Worm (Caenorhabditis elegans) whole organism, L4 larva: ENCODE measurements around the gene sri-31.

Experiments used
- F44E2.7 ChIP-seq: fragments of 200-800 bp; sonication (Bioruptor generic); IDR thresholded peaks from 2 replicates; pipeline ENCODE4 v2.1.2; 2022; ENCODE audit warnings: missing genetic modification characterization, missing compliant biosample characterization
- Y48G9A.11 ChIP-seq: fragments of 200-800 bp; sonication (Bioruptor generic); IDR thresholded peaks from 2 replicates; pipeline ENCODE4 v1.3.6; 2022; ENCODE audit warnings: missing genetic modification reagents, missing genetic modification characterization, missing compliant biosample characterization
- Y75B8A.6 ChIP-seq: fragments of 200-800 bp; sonication (Bioruptor generic); IDR thresholded peaks from 2 replicates; pipeline ENCODE4 v1.3.6; 2022; ENCODE audit warnings: missing genetic modification reagents, missing genetic modification characterization, missing compliant biosample characterization
- aha-1 ChIP-seq: fragments of 150-350 bp; peaks from one replicate; lab custom pipeline; 2014; ENCODE audit warnings: missing biosample characterization, missing genetic modification characterization
- ama-1 ChIP-seq: fragments of 150-350 bp; optimal IDR thresholded peaks from 2 replicates; lab custom pipeline; 2014; ENCODE audit warnings: inconsistent platforms, mixed read lengths
- ceh-44 ChIP-seq: fragments of 200-800 bp; sonication (Bioruptor generic); IDR thresholded peaks from 2 replicates; pipeline ENCODE4 v1.3.6; 2022; ENCODE audit warnings: missing genetic modification reagents, missing genetic modification characterization, missing compliant biosample characterization
- ceh-62 ChIP-seq: sonication (generic microtip); optimal IDR thresholded peaks from 2 replicates; lab custom pipeline; 2017; ENCODE audit warnings: missing biosample characterization, missing genetic modification characterization
- ceh-82 ChIP-seq: sonication (generic microtip); optimal IDR thresholded peaks from 2 replicates; lab custom pipeline; 2017; ENCODE audit warnings: missing biosample characterization, missing genetic modification characterization
- ces-1 ChIP-seq: fragments of 150-350 bp; sonication (generic microtip); optimal IDR thresholded peaks from 4 replicates; lab custom pipeline; 2014; ENCODE audit warnings: missing biosample characterization, missing genetic modification reagents, missing genetic modification characterization
- ctbp-1 ChIP-seq: fragments of 200-800 bp; sonication (Bioruptor generic); IDR thresholded peaks from 2 replicates; pipeline ENCODE4 v1.3.6; 2022; ENCODE audit warnings: missing genetic modification reagents, missing genetic modification characterization, missing compliant biosample characterization
- daf-8 ChIP-seq: fragments of 200-800 bp; sonication (Bioruptor generic); IDR thresholded peaks from 2 replicates; pipeline ENCODE4 v1.3.6; 2022; ENCODE audit warnings: missing genetic modification characterization, missing compliant biosample characterization
- dmd-6 ChIP-seq: fragments of 200-800 bp; sonication (Bioruptor generic); IDR thresholded peaks from 2 replicates; pipeline ENCODE4 v1.3.6; 2022; ENCODE audit warnings: missing genetic modification reagents, missing genetic modification characterization, missing compliant biosample characterization
- duxl-1 ChIP-seq: sonication (generic microtip); optimal IDR thresholded peaks from 2 replicates; lab custom pipeline; 2016; ENCODE audit warnings: mild to moderate bottlenecking, missing genetic modification characterization, moderate library complexity, missing compliant biosample characterization; ENCODE audit not compliant: poor library complexity
- dve-1 ChIP-seq: sonication (generic microtip); optimal IDR thresholded peaks from 2 replicates; lab custom pipeline; 2017; ENCODE audit warnings: antibody characterized with exemption, mild to moderate bottlenecking, missing genetic modification characterization, missing compliant biosample characterization; ENCODE audit not compliant: insufficient read depth
- egl-43 ChIP-seq: fragments of 200-800 bp; sonication (Bioruptor generic); IDR thresholded peaks from 2 replicates; pipeline ENCODE4 v1.3.6; 2022; ENCODE audit warnings: missing genetic modification reagents, missing genetic modification characterization, missing compliant biosample characterization
- hif-1 ChIP-seq, 2 experiments: sonication (generic microtip); optimal IDR thresholded peaks; 2 replicates each; lab custom pipeline; 2016 to 2017; ENCODE audit warnings: missing compliant biosample characterization in 2 of 2, missing genetic modification characterization in 2 of 2, missing genetic modification reagents in 2 of 2, missing genotype in 2 of 2, mild to moderate bottlenecking in 1 of 2
- mxl-2 ChIP-seq: fragments of 200-800 bp; sonication (Bioruptor generic); conservative IDR thresholded peaks from 2 replicates; pipeline ENCODE4 v1.3.6; 2022; ENCODE audit warnings: missing genetic modification reagents, missing genetic modification characterization, missing compliant biosample characterization
- nhr-77 ChIP-seq: fragments of 150-350 bp; optimal IDR thresholded peaks from 2 replicates; lab custom pipeline; 2014; ENCODE audit warnings: missing biosample characterization, missing genetic modification characterization
- pqm-1 ChIP-seq: sonication (generic microtip); optimal IDR thresholded peaks from 2 replicates; lab custom pipeline; 2017; ENCODE audit warnings: missing biosample characterization, missing genetic modification characterization
- rbr-2 ChIP-seq: sonication (generic microtip); optimal IDR thresholded peaks from 2 replicates; lab custom pipeline; 2016; ENCODE audit warnings: missing genotype, missing genetic modification characterization, missing compliant biosample characterization
- set-16 ChIP-seq: fragments of 200-800 bp; sonication (Bioruptor generic); IDR thresholded peaks from 2 replicates; pipeline ENCODE4 v1.3.6; 2022; ENCODE audit warnings: missing genetic modification reagents, missing genetic modification characterization, missing compliant biosample characterization
- skn-1 ChIP-seq: fragments of 150-350 bp; optimal IDR thresholded peaks from 2 replicates; lab custom pipeline; 2014; ENCODE audit warnings: missing biosample characterization, missing genetic modification characterization
- snpc-1.2 ChIP-seq: fragments of 200-800 bp; sonication (Bioruptor generic); IDR thresholded peaks from 2 replicates; pipeline ENCODE4 v1.3.6; 2022; ENCODE audit warnings: missing genetic modification reagents, missing genetic modification characterization, missing compliant biosample characterization
- spr-1 ChIP-seq: sonication (generic microtip); optimal IDR thresholded peaks from 2 replicates; lab custom pipeline; 2016; ENCODE audit warnings: mild to moderate bottlenecking, missing genetic modification characterization, missing compliant biosample characterization
- tag-97 ChIP-seq: fragments of 200-800 bp; sonication (Bioruptor generic); IDR thresholded peaks from 2 replicates; pipeline ENCODE4 v1.3.6; 2022; ENCODE audit warnings: missing genetic modification characterization, missing compliant biosample characterization
- unc-39 ChIP-seq: sonication (generic microtip); optimal IDR thresholded peaks from 2 replicates; lab custom pipeline; 2017; ENCODE audit warnings: missing biosample characterization, missing genetic modification characterization
- unc-62 ChIP-seq, 3 experiments: fragments of 150-350 bp in 1 of 3; sonication (generic microtip); optimal IDR thresholded peaks in 2 of 3; peaks in 1 of 3; 1 replicate in 1 of 3; 2 replicates in 2 of 3; lab custom pipeline; 2014 to 2017; ENCODE audit warnings: missing biosample characterization in 3 of 3, missing genetic modification characterization in 3 of 3, missing genetic modification reagents in 3 of 3, missing genotype in 1 of 3
- vab-7 ChIP-seq: fragments of 200-800 bp; sonication (Bioruptor generic); IDR thresholded peaks from 2 replicates; pipeline ENCODE4 v1.3.6; 2022; ENCODE audit warnings: missing genetic modification reagents, missing genetic modification characterization, missing compliant biosample characterization
- zfp-2 ChIP-seq: sonication (generic microtip); optimal IDR thresholded peaks from 2 replicates; lab custom pipeline; 2016; ENCODE audit warnings: mild to moderate bottlenecking, missing genetic modification characterization, missing compliant biosample characterization
- ztf-11 ChIP-seq: fragments of 150-350 bp; optimal IDR thresholded peaks from 2 replicates; lab custom pipeline; 2014; ENCODE audit warnings: missing biosample characterization, missing genetic modification characterization

sri-31 gene

DNA sequence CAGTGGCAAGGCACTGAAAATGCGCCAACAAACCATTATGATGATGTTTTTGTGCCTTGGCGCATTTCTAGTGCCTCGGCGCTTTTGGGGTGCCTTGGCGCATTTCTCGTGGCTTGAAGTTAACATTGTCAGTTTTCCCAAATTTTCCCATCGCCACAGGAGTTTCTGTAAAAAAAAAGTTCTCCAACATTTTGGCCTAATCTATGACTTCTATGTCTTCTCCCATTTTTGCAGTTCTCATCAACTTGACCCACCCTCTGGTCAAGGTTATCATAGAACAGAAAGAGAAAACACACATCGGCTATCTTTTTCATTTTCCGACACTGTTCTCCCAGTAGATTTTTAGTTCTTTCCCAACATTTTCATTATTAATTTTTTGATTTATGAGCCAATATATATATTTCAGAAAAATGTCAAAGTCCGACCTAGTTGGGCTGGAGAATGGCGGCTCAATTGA is 12.3 kb upstream of the sri-31 start, which contains the start of the genes B0454.26 and B0454.5:
Gene B0454.26 (minus strand): TSS at position 101 of the 457 bp plus-strand sequence.
Gene B0454.5 (plus strand): TSS at position 407 of the 457 bp plus-strand sequence.
- TF ChIP-seq ces-1 (no peak), ztf-11 (tag; lab: Kevin White, UChicago) (no peak), hif-1 (tag; optimal IDR thresholded peaks at IDR 0.05; lab: Kevin White, UChicago) (no peak), unc-62 (GFP tag; optimal IDR thresholded peaks at IDR 0.05 in 1 of 2; lab: Kevin White, UChicago) (no peak), unc-62 (tag; optimal IDR thresholded peaks at IDR 0.05; lab: Kevin White, UChicago) (no peak), dmd-6 (GFP tag; lab: Robert Waterston, UW) (no peak), spr-1 (tag; lab: Kevin White, UChicago) (no peak), daf-8 (no peak), zfp-2 (tag; lab: Kevin White, UChicago) (no peak), unc-39 (tag; lab: Kevin White, UChicago) (no peak), skn-1 (tag; lab: Kevin White, UChicago) (no peak)

ce11 chrII:3043358-3043757 is 7.4 kb upstream of the sri-31 start, which contains the start of gene B0454.8:
B0454.8 (minus strand) TSS chrII:3043458.
- no peak for TF ChIP-seq ceh-44
- TF ChIP-seq duxl-1 (tag; lab: Kevin White, UChicago), result no peak
- no peak for TF ChIP-seq daf-8
- TF ChIP-seq snpc-1.2 (GFP tag; lab: Robert Waterston, UW), result no peak
- TF ChIP-seq ctbp-1 (GFP tag; lab: Robert Waterston, UW), result no peak
- TF ChIP-seq pqm-1 (tag; lab: Kevin White, UChicago), result no peak
- TF ChIP-seq, all 104 proteins: peak for 0

DNA sequence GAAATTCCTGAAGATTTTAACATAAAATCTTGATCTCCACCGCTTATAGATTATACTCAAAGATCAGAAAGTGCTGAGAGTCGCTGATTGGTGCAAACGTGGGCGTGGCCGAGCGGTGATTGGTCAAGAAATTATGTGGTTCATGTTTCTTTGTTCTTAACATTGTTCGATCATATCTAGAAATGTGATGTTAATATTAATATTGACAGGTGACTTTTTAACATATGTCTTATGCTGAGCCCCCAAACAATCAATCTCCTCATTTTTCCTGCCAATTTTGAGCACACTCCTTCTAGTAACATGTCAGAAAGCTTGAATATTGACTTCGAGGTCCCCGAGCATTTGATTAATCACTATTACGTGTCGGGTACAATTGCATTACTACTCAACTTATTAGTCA is 6.8 kb upstream of the sri-31 start, which contains the start of gene sri-29:
Gene sri-29 (plus strand): TSS at position 301 of the 400 bp plus-strand sequence.
- no peak for TF ChIP-seq Y75B8A.6
- TF ChIP-seq unc-62 (GFP tag; optimal IDR thresholded peaks at IDR 0.05 in 1 of 2; lab: Kevin White, UChicago), result peak in 1 of 2 experiments; percentile 13
- TF ChIP-seq unc-62 (tag; optimal IDR thresholded peaks at IDR 0.05; lab: Kevin White, UChicago), result no peak

ce11 chrII:3045422-3045821 is 5.4 kb upstream of the sri-31 start:
- TF ChIP-seq F44E2.7 (GFP tag; lab: Robert Waterston, UW), result no peak
- no peak for TF ChIP-seq aha-1
- no peak for TF ChIP-seq unc-39 (tag; lab: Kevin White, UChicago)
- TF ChIP-seq spr-1 (tag; lab: Kevin White, UChicago), result no peak
- TF ChIP-seq ceh-82, result no peak
- TF ChIP-seq rbr-2 (tag; lab: Kevin White, UChicago), result no peak
- TF ChIP-seq set-16, result peak; percentile 84
- peak; percentile 25; the same call in 1 of the 2 replicates for TF ChIP-seq egl-43 (GFP tag; lab: Robert Waterston, UW)
- TF ChIP-seq ceh-62 (tag; lab: Kevin White, UChicago), result no peak
- TF ChIP-seq nhr-77 (tag; lab: Kevin White, UChicago), result no peak
- TF ChIP-seq vab-7 (GFP tag; lab: Robert Waterston, UW), result no peak
- TF ChIP-seq tag-97, result no peak
- TF ChIP-seq ama-1 (lab: Kevin White, UChicago), result no peak
- no peak for TF ChIP-seq unc-62 (GFP tag; optimal IDR thresholded peaks at IDR 0.05 in 1 of 2; lab: Kevin White, UChicago)
- TF ChIP-seq unc-62 (tag; optimal IDR thresholded peaks at IDR 0.05; lab: Kevin White, UChicago), result no peak

DNA sequence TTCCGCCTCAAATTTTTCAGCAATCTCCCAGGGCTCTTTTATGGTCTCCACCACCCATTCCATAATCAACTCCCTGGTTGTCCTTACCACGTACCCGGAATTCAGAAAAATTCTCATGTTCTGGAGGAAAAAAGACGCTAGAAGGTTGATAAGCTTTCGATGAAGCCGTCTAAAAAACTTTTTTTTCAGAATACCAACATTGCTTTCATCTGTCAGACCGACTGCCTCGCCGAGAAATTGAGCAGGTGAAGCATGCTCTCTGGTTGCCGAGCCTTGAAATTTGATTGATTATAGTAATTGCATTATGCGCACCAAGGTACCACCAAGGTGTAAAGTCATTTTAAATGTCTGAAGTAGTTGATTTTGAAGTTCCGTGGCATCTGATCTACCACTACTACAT is 4.9 kb upstream of the sri-31 start, which contains the start of gene sri-30:
Gene sri-30 (plus strand): TSS at position 301 of the 400 bp plus-strand sequence.
- TF ChIP-seq unc-62 (GFP tag; optimal IDR thresholded peaks at IDR 0.05 in 1 of 2; lab: Kevin White, UChicago) (peak in 1 of 2 experiments; percentile 87), unc-62 (tag; optimal IDR thresholded peaks at IDR 0.05; lab: Kevin White, UChicago) (no peak), dve-1 (no peak)

ce11 chrII:3048378-3048777 is 2.4 kb upstream of the sri-31 start, which contains the start of gene sri-28:
sri-28 (plus strand) TSS chrII:3048678.
- no peak for TF ChIP-seq dmd-6 (GFP tag; lab: Robert Waterston, UW)
- no peak for TF ChIP-seq mxl-2 (GFP tag; lab: Robert Waterston, UW)
- no peak for TF ChIP-seq Y48G9A.11 (GFP tag; lab: Robert Waterston, UW)
